Worm (Caenorhabditis elegans): ENCODE measurements around the gene F57F4.2.

Gene F57F4.2

DNA sequence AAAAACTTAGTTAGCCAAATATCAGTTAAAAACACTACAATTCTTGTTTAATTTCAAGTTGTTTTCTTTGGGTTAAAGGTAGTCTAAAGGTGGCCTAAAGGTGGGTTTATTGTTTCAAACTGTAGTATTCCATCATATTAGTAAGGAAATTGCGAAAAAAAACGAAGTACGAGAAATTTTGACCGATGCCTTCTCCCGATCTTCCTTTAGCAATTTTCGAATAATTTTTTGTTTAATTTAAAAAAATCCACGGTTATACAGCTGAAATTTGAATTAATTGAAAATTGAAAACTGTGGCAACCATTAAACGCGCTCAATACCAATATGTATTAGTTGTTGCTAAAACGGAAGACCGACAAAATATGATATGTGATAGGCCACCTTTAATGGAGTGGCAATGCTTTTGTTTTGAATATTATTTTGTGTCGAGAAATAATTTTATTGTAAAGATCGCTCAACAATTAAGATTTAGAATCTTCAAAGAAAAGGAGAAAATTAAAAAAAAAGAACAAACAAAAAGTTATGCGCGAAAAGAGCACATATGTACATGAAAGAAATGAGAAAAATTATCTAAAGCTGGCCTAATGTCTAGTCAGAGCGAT, 11.5 kb upstream of the F57F4.2 start (continued):
- no peak for TF ChIP-seq lin-15B (tag; optimal IDR thresholded peaks at IDR 0.05)
- TF ChIP-seq T26A8.4 (GFP tag; IDR thresholded peaks at IDR 0.05) = no peak
- TF ChIP-seq arid-1 (GFP tag; conservative IDR thresholded peaks at IDR 0.05) = no peak
- no peak for TF ChIP-seq lir-3 (tag; optimal IDR thresholded peaks at IDR 0.05)
- TF ChIP-seq zip-11 (GFP tag; IDR thresholded peaks at IDR 0.05) = no peak
- TF ChIP-seq T20F7.1 (GFP tag; optimal IDR thresholded peaks at IDR 0.05) = peak; percentile 55
- TF ChIP-seq hlh-11 (tag; optimal IDR thresholded peaks at IDR 0.05) = no peak
- peak; percentile 55 for TF ChIP-seq nhr-10 (tag; optimal IDR thresholded peaks at IDR 0.05)
- peak; percentile 42 for TF ChIP-seq lin-38 (GFP tag; IDR thresholded peaks at IDR 0.05)
- no peak for TF ChIP-seq php-3 (GFP tag; IDR thresholded peaks at IDR 0.05)

DNA sequence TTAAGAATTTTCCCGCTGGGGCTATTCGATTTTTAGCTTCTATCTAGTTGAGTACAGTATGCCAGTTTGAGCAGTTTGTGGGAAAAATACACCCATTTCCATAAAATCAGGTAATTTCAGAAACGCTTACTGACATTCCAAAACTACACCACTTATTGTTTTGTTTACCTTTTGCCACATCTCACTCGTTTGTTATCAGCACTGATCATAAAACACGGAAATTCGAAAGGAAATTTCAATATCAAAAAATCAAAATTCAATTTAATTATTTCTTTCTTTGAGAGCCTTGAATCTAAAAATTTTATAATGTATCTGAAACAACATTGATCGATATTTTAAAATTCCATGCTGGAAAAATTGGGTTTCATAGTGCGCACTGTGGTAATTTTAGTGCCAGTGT, 11.0 kb upstream of the F57F4.2 start:
- TF ChIP-seq lin-1 (GFP tag; IDR thresholded peaks at IDR 0.05) (no peak), daf-16 (GFP tag; optimal IDR thresholded peaks at IDR 0.05) (no peak), daf-16 (tag; optimal IDR thresholded peaks at IDR 0.05) (peak; percentile 90), hlh-11 (tag; optimal IDR thresholded peaks at IDR 0.05) (peak; percentile 1), mdt-29 (GFP tag; IDR thresholded peaks at IDR 0.05) (no peak), T26A8.4 (GFP tag; IDR thresholded peaks at IDR 0.05) (peak; percentile 62; the same call in 1 of the 2 replicates), aha-1 (tag) (no peak), T20F7.1 (GFP tag; optimal IDR thresholded peaks at IDR 0.05) (no peak), unc-62 (GFP tag; optimal IDR thresholded peaks at IDR 0.05 in 1 of 2) (no peak), unc-62 (tag; optimal IDR thresholded peaks at IDR 0.05) (no peak), F26F4.8 (GFP tag; conservative IDR thresholded peaks at IDR 0.05) (no peak), nhr-48 (tag; optimal IDR thresholded peaks at IDR 0.05) (no peak), ZK337.2 (GFP tag; IDR thresholded peaks at IDR 0.05) (no peak), nhr-11 (tag; optimal IDR thresholded peaks at IDR 0.05) (no peak), lin-15B (tag; optimal IDR thresholded peaks at IDR 0.05) (no peak), zip-2 (tag; optimal IDR thresholded peaks at IDR 0.05) (no peak), attf-4 (tag; optimal IDR thresholded peaks at IDR 0.05) (no peak), lin-38 (GFP tag; IDR thresholded peaks at IDR 0.05) (no peak), lsy-2 (tag; optimal IDR thresholded peaks at IDR 0.05) (no peak), ztf-11 (tag; optimal IDR thresholded peaks at IDR 0.05) (no peak), F44E2.7 (GFP tag; IDR thresholded peaks at IDR 0.05) (no peak), php-3 (GFP tag; IDR thresholded peaks at IDR 0.05) (0 out of 2 replicates have a peak, but pooled peaks have one; percentile 8), Y48G9A.11 (GFP tag; IDR thresholded peaks at IDR 0.05) (no peak), egl-43 (GFP tag; IDR thresholded peaks at IDR 0.05) (no peak), nhr-28 (tag; optimal IDR thresholded peaks at IDR 0.05) (peak; percentile 45), pqm-1 (tag; optimal IDR thresholded peaks at IDR 0.05) (peak; percentile 51), snpc-4 (tag; optimal IDR thresholded peaks at IDR 0.05) (no peak), dve-1 (tag; optimal IDR thresholded peaks at IDR 0.05; ENCODE audit: insufficient read depth) (peak; percentile 41)

DNA sequence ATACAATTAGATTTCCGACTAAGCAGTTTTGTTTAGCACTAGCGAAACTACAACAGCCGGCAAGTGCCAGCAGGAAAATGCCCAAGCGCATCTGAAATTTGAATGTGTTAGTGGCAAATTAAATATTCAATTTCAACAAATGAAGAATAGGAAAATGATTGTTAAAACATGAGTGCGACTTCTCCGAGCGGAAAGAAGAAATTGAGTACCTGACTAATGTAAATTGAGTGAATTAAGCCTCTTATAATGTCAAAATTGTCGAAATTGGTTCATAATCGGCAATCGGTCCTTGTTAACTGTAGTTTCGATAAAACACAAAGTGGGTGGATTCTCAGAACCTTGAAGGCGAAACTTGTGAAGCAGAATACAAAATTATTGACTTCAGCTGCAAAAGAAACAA, 10.3 kb upstream of the F57F4.2 start, which contains the start of gene gfi-1:
TSS of gene gfi-1 (minus strand) at position 101 of the 400 bp plus-strand sequence.
- TF ChIP-seq ceh-62 (tag; optimal IDR thresholded peaks at IDR 0.05) (no peak), hlh-30 (tag; optimal IDR thresholded peaks at IDR 0.05; ENCODE audit: insufficient read depth) (no peak), T26A8.4 (GFP tag; IDR thresholded peaks at IDR 0.05) (no peak), lin-1 (GFP tag; IDR thresholded peaks at IDR 0.05) (no peak), daf-19 (GFP tag; conservative IDR thresholded peaks at IDR 0.05) (no peak), dmd-8 (GFP tag; IDR thresholded peaks at IDR 0.05) (no peak), zfp-2 (tag; optimal IDR thresholded peaks at IDR 0.05) (no peak)

DNA sequence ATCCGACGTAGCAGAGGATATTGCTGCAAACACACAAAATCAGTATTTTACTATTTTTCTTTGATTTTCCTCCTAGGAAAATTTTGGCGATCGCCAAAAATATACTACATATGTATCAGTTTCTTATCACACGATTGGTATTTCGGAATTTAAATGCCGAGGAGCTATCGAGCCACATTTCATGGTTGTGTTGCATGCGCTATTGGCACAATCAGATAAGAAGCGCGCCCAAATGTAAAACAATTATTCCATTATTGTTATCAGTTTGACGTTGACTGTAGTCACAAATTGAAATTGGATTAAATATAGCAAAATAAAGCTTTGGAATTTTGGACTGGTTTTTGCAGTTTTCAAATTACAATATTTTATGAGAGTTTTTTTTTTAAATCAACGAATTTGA, 9.4 kb upstream of the F57F4.2 start:
- peak; percentile 80 for TF ChIP-seq dmd-6 (GFP tag; IDR thresholded peaks at IDR 0.05)
- no peak for TF ChIP-seq Y105C5A.15 (GFP tag; IDR thresholded peaks at IDR 0.05)
- no peak for TF ChIP-seq attf-4 (tag; optimal IDR thresholded peaks at IDR 0.05)
- TF ChIP-seq daf-16 (GFP tag; optimal IDR thresholded peaks at IDR 0.05) = no peak
- peak; percentile 77 for TF ChIP-seq daf-16 (tag; optimal IDR thresholded peaks at IDR 0.05)
- TF ChIP-seq mxl-2 (GFP tag; conservative IDR thresholded peaks at IDR 0.05) = no peak
- peak; percentile 18 for TF ChIP-seq nhr-102 (tag; optimal IDR thresholded peaks at IDR 0.05)
- peak; percentile 72 for TF ChIP-seq php-3 (GFP tag; IDR thresholded peaks at IDR 0.05)
- peak; percentile 78 for TF ChIP-seq pqm-1 (tag; optimal IDR thresholded peaks at IDR 0.05)
- peak; percentile 80 for TF ChIP-seq dve-1 (tag; optimal IDR thresholded peaks at IDR 0.05; ENCODE audit: insufficient read depth)
- TF ChIP-seq tra-1 (GFP tag; IDR thresholded peaks at IDR 0.05) = peak; percentile 50; the same call in 1 of the 2 replicates
- TF ChIP-seq hlh-11 (tag; optimal IDR thresholded peaks at IDR 0.05) = peak; percentile 70
- TF ChIP-seq nhr-77 (tag; optimal IDR thresholded peaks at IDR 0.05) = peak; percentile 17
- TF ChIP-seq F44E2.7 (GFP tag; IDR thresholded peaks at IDR 0.05) = no peak
- peak; percentile 92 for TF ChIP-seq nhr-28 (tag; optimal IDR thresholded peaks at IDR 0.05)
- TF ChIP-seq ceh-62 (tag; optimal IDR thresholded peaks at IDR 0.05) = no peak
- TF ChIP-seq fos-1 (tag; optimal IDR thresholded peaks at IDR 0.05) = no peak

Data from whole organism, L4 larva.